Worm (Caenorhabditis elegans) whole organism, young adult: ENCODE results near the gene K11H12.7.

Source experiments
- ama-1 ChIP-seq, 3 experiments: fragments of 150-350 bp in 1 of 3; sonication (generic microtip) in 2 of 3; optimal IDR thresholded peaks; 2 replicates each; lab custom pipeline; 2014 to 2018; ENCODE audit warnings: missing biosample characterization in 2 of 3, missing genetic modification characterization in 2 of 3, missing genetic modification reagents in 2 of 3
- die-1 ChIP-seq: sonication (generic microtip); optimal IDR thresholded peaks from 2 replicates; lab custom pipeline; 2016; ENCODE audit warnings: missing genotype, mild to moderate bottlenecking, missing genetic modification characterization, missing compliant biosample characterization
- snpc-3.4 ChIP-seq: sonication (generic microtip); optimal IDR thresholded peaks from 2 replicates; lab custom pipeline; 2017; ENCODE audit warnings: missing genetic modification characterization, mild to moderate bottlenecking, missing compliant biosample characterization, antibody characterized with exemption, moderate library complexity, missing genotype, missing genetic modification reagents
- tbx-9 ChIP-seq: sonication (generic microtip); optimal IDR thresholded peaks from 2 replicates; lab custom pipeline; 2016; ENCODE audit warnings: borderline replicate concordance, missing genetic modification characterization, inconsistent platforms, missing compliant biosample characterization

DNA sequence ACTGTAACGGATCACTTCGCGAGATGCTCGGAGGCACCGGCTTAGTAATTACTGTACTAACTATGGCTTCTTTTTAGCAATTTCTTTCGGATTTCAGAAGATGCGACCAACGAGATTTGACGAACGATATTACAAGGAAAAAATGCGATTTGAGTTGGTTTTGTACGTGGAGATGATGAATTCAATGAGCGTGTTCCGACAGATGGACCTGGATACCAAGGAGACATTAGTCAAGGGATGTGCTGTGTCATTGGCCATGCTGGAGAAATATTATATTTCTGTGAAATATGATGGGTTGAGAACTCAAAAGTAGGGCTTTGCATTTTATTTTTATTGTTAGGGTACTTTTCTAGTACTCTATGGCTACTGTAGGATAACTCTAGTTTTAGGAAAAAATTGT lies 34.7 kb upstream of the K11H12.7 start:
- TF ChIP-seq ama-1 (optimal IDR thresholded peaks at IDR 0.05; lab: Kevin White, UChicago) = no peak
- TF ChIP-seq ama-1 (GFP tag; optimal IDR thresholded peaks at IDR 0.05; lab: Kevin White, UChicago) = no peak
- TF ChIP-seq die-1 (tag; lab: Kevin White, UChicago) = no peak
- no peak for TF ChIP-seq snpc-3.4
- no peak for TF ChIP-seq tbx-9
